Fruit fly (Drosophila melanogaster) whole organism, embryonic: ENCODE measurements around the gene cv-c.

Experiments used
- Atf-2 ChIP-seq: fragments of 200-800 bp; sonication (Bioruptor generic); optimal IDR thresholded peaks from 2 replicates; lab custom pipeline; 2016; ENCODE audit warnings: missing biosample characterization, missing genetic modification characterization
- CG10431 ChIP-seq: fragments of 200-800 bp; sonication (Bioruptor generic); optimal IDR thresholded peaks from 3 replicates; lab custom pipeline; 2018; ENCODE audit warnings: missing biosample characterization, mild to moderate bottlenecking, missing genetic modification characterization
- CG10654 ChIP-seq: fragments of 200-800 bp; sonication (Bioruptor generic); optimal IDR thresholded peaks from 2 replicates; lab custom pipeline; 2016; ENCODE audit warnings: missing biosample characterization, missing genetic modification characterization
- CG11504 ChIP-seq: fragments of 200-800 bp; sonication (Bioruptor generic); optimal IDR thresholded peaks from 3 replicates; lab custom pipeline; 2019; ENCODE audit warnings: missing biosample characterization, mild to moderate bottlenecking, missing genetic modification characterization, moderate library complexity
- CG13775 ChIP-seq: fragments of 200-800 bp; sonication (Bioruptor generic); optimal IDR thresholded peaks from 3 replicates; lab custom pipeline; 2017; ENCODE audit warnings: missing biosample characterization, mild to moderate bottlenecking, missing genetic modification characterization
- CG14441 ChIP-seq: fragments of 200-800 bp; sonication (Bioruptor generic); IDR thresholded peaks from 2 replicates; pipeline ENCODE4 v1.3.6; 2022; ENCODE audit warnings: missing biosample characterization, missing genetic modification characterization
- CG15073 ChIP-seq: fragments of 200-800 bp; sonication (Bioruptor generic); optimal IDR thresholded peaks from 2 replicates; lab custom pipeline; 2016; ENCODE audit warnings: missing biosample characterization, missing genetic modification characterization
- CG16779 ChIP-seq: fragments of 200-800 bp; sonication (Bioruptor generic); IDR thresholded peaks from 2 replicates; pipeline ENCODE4 v1.3.6; 2022; ENCODE audit warnings: missing biosample characterization, missing genetic modification characterization
- CG16863 ChIP-seq: fragments of 200-800 bp; sonication (Bioruptor generic); optimal IDR thresholded peaks from 3 replicates; lab custom pipeline; 2016; ENCODE audit warnings: missing biosample characterization, missing genetic modification characterization
- CG2120 ChIP-seq: fragments of 200-800 bp; sonication (Bioruptor generic); optimal IDR thresholded peaks from 3 replicates; lab custom pipeline; 2016; ENCODE audit warnings: missing biosample characterization, missing genetic modification characterization
- CG2199 ChIP-seq: fragments of 200-800 bp; sonication (Bioruptor generic); IDR thresholded peaks from 3 replicates; pipeline ENCODE4 v1.3.6; 2022; ENCODE audit warnings: missing biosample characterization, missing genetic modification characterization
- CG31388 ChIP-seq: fragments of 200-800 bp; sonication (Bioruptor generic); optimal IDR thresholded peaks from 2 replicates; lab custom pipeline; 2016; ENCODE audit warnings: missing biosample characterization, missing genetic modification characterization
- CG3995 ChIP-seq: fragments of 200-800 bp; sonication (Bioruptor generic); optimal IDR thresholded peaks from 3 replicates; lab custom pipeline; 2016; ENCODE audit warnings: missing biosample characterization, missing genetic modification characterization
- CG42726 ChIP-seq: fragments of 200-800 bp; sonication (Bioruptor generic); IDR thresholded peaks from 2 replicates; pipeline ENCODE4 v1.3.6; 2022; ENCODE audit warnings: missing biosample characterization, missing genetic modification characterization; ENCODE audit not compliant: partially characterized antibody
- CG4282 ChIP-seq: fragments of 200-800 bp; sonication (Bioruptor generic); optimal IDR thresholded peaks from 2 replicates; lab custom pipeline; 2016; ENCODE audit warnings: missing biosample characterization, missing genetic modification characterization
- CG43689 ChIP-seq: fragments of 200-800 bp; sonication (Bioruptor generic); IDR thresholded peaks from 2 replicates; pipeline ENCODE4 v1.3.6; 2022; ENCODE audit warnings: missing biosample characterization, missing genetic modification characterization
- CG7786 ChIP-seq: fragments of 200-800 bp; sonication (Bioruptor generic); optimal IDR thresholded peaks from 2 replicates; lab custom pipeline; 2016; ENCODE audit warnings: missing biosample characterization, missing genetic modification characterization
- CG8281 ChIP-seq: fragments of 200-800 bp; sonication (Bioruptor generic); optimal IDR thresholded peaks from 2 replicates; lab custom pipeline; 2018; ENCODE audit warnings: missing biosample characterization, mild to moderate bottlenecking, missing genetic modification characterization, moderate library complexity
- CG8290 ChIP-seq, 3 experiments: fragments of 200-800 bp; sonication (Bioruptor generic); optimal IDR thresholded peaks; 2 replicates each; lab custom pipeline; 2016 to 2019; ENCODE audit warnings: missing biosample characterization in 3 of 3, missing genetic modification characterization in 3 of 3, mild to moderate bottlenecking in 2 of 3, moderate library complexity in 1 of 3
- CG9727 ChIP-seq: fragments of 200-800 bp; sonication (Bioruptor generic); optimal IDR thresholded peaks from 3 replicates; lab custom pipeline; 2017; ENCODE audit warnings: missing biosample characterization, mild to moderate bottlenecking, missing genetic modification characterization
- CG9797 ChIP-seq: fragments of 200-800 bp; sonication (Bioruptor generic); optimal IDR thresholded peaks from 3 replicates; lab custom pipeline; 2018; ENCODE audit warnings: missing biosample characterization, mild to moderate bottlenecking, missing genetic modification characterization
- CHES-1-like ChIP-seq: fragments of 200-800 bp; sonication (Bioruptor generic); optimal IDR thresholded peaks from 2 replicates; lab custom pipeline; 2016; ENCODE audit warnings: missing biosample characterization, missing genetic modification characterization
- Camta ChIP-seq: fragments of 200-800 bp; sonication (Bioruptor generic); optimal IDR thresholded peaks from 2 replicates; lab custom pipeline; 2016; ENCODE audit warnings: missing biosample characterization, missing genetic modification characterization
- CrebB ChIP-seq: fragments of 200-800 bp; sonication (Bioruptor generic); optimal IDR thresholded peaks from 3 replicates; lab custom pipeline; 2018; ENCODE audit warnings: missing biosample characterization, mild to moderate bottlenecking, missing genetic modification characterization
- Dad ChIP-seq: fragments of 200-800 bp; sonication (Bioruptor generic); optimal IDR thresholded peaks from 3 replicates; lab custom pipeline; 2016; ENCODE audit warnings: missing biosample characterization, missing genetic modification characterization
- Doc2 ChIP-seq: fragments of 200-800 bp; sonication (Bioruptor generic); IDR thresholded peaks from 2 replicates; pipeline ENCODE4 v1.3.6; 2022; ENCODE audit warnings: missing biosample characterization, missing genetic modification characterization
- Dp ChIP-seq: fragments of 200-800 bp; sonication (Bioruptor generic); optimal IDR thresholded peaks from 2 replicates; lab custom pipeline; 2018; ENCODE audit warnings: missing biosample characterization, mild to moderate bottlenecking, missing genetic modification characterization, moderate library complexity
- Drgx ChIP-seq: fragments of 200-800 bp; sonication (Bioruptor generic); IDR thresholded peaks from 2 replicates; pipeline ENCODE4 v1.3.6; 2022; ENCODE audit warnings: missing biosample characterization, missing genetic modification characterization
- E2f1 ChIP-seq: fragments of 200-800 bp; sonication (Bioruptor generic); IDR thresholded peaks from 2 replicates; pipeline ENCODE4 v1.3.6; 2022; ENCODE audit warnings: missing biosample characterization, missing genetic modification characterization
- Trl ChIP-seq, 3 experiments: fragments of >200 bp in 2 of 3; fragments of 200-800 bp in 1 of 3; sonication (Bioruptor generic) in 1 of 3; optimal IDR thresholded peaks; 2 replicates in 1 of 3; 3 replicates in 2 of 3; lab custom pipeline; 2016 to 2017; ENCODE audit warnings: missing biosample characterization in 1 of 3, missing genetic modification characterization in 1 of 3
- az2 ChIP-seq: fragments of 200-800 bp; sonication (Bioruptor generic); optimal IDR thresholded peaks from 3 replicates; lab custom pipeline; 2016; ENCODE audit warnings: missing biosample characterization, missing genetic modification characterization
- chinmo ChIP-seq: fragments of 200-800 bp; sonication (Bioruptor generic); IDR thresholded peaks from 4 replicates; pipeline ENCODE4 v1.3.6; 2022; ENCODE audit warnings: missing biosample characterization, missing genetic modification characterization; ENCODE audit not compliant: partially characterized antibody
- corto ChIP-seq: fragments of 200-800 bp; sonication (Bioruptor generic); optimal IDR thresholded peaks from 2 replicates; lab custom pipeline; 2016; ENCODE audit warnings: missing biosample characterization, mild to moderate bottlenecking, missing genetic modification characterization, moderate library complexity
- crp ChIP-seq, 2 experiments: fragments of 200-800 bp; sonication (Bioruptor generic); optimal IDR thresholded peaks; 2 replicates in 1 of 2; 3 replicates in 1 of 2; lab custom pipeline; 2017; ENCODE audit warnings: missing biosample characterization in 2 of 2, missing genetic modification characterization in 2 of 2, mild to moderate bottlenecking in 1 of 2, moderate library complexity in 1 of 2
- disco-r ChIP-seq: fragments of 200-800 bp; sonication (Bioruptor generic); optimal IDR thresholded peaks from 2 replicates; lab custom pipeline; 2016; ENCODE audit warnings: missing biosample characterization, missing genetic modification characterization
- fd3F ChIP-seq: fragments of 200-800 bp; sonication (Bioruptor generic); optimal IDR thresholded peaks from 2 replicates; lab custom pipeline; 2018; ENCODE audit warnings: missing biosample characterization, mild to moderate bottlenecking, missing genetic modification characterization, moderate library complexity
- fu2 ChIP-seq: fragments of 200-800 bp; sonication (Bioruptor generic); optimal IDR thresholded peaks from 2 replicates; lab custom pipeline; 2016; ENCODE audit warnings: missing biosample characterization, missing genetic modification characterization
- gce ChIP-seq: fragments of 200-800 bp; sonication (Bioruptor generic); IDR thresholded peaks from 3 replicates; pipeline ENCODE4 v1.3.6; 2022; ENCODE audit warnings: missing biosample characterization, missing genetic modification characterization
- gsb ChIP-seq: fragments of 200-800 bp; sonication (Bioruptor generic); IDR thresholded peaks from 2 replicates; pipeline ENCODE4 v1.3.6; 2022; ENCODE audit warnings: missing biosample characterization, missing genetic modification characterization
- kni ChIP-seq: fragments of 200-800 bp; sonication (Bioruptor generic); optimal IDR thresholded peaks from 3 replicates; lab custom pipeline; 2017; ENCODE audit warnings: mild to moderate bottlenecking, missing biosample characterization, missing genetic modification reagents, missing genetic modification characterization
- nmo ChIP-seq: fragments of 200-800 bp; sonication (Bioruptor generic); optimal IDR thresholded peaks from 2 replicates; lab custom pipeline; 2018; ENCODE audit warnings: missing biosample characterization, mild to moderate bottlenecking, missing genetic modification characterization, moderate library complexity
- peb ChIP-seq: fragments of 200-800 bp; sonication (Bioruptor generic); IDR thresholded peaks from 2 replicates; pipeline ENCODE4 v1.3.6; 2022; ENCODE audit warnings: missing biosample characterization, missing genetic modification characterization
- ro ChIP-seq: fragments of 200-800 bp; sonication (Bioruptor generic); IDR thresholded peaks from 2 replicates; pipeline ENCODE4 v1.3.6; 2022; ENCODE audit warnings: missing biosample characterization, missing genetic modification characterization
- seq ChIP-seq: fragments of 200-800 bp; sonication (Bioruptor generic); IDR thresholded peaks from 2 replicates; pipeline ENCODE4 v1.3.6; 2022; ENCODE audit warnings: missing biosample characterization, missing genetic modification characterization
- tgo ChIP-seq: fragments of 200-800 bp; sonication (Bioruptor generic); IDR thresholded peaks from 3 replicates; pipeline ENCODE4 v1.3.6; 2022; ENCODE audit warnings: missing biosample characterization, missing genetic modification characterization
- unc-4 ChIP-seq: fragments of 200-800 bp; sonication (Bioruptor generic); IDR thresholded peaks from 2 replicates; pipeline ENCODE4 v1.3.6; 2022; ENCODE audit warnings: missing biosample characterization, missing genetic modification characterization; ENCODE audit not compliant: partially characterized antibody
- wor ChIP-seq: fragments of 200-800 bp; sonication (Bioruptor generic); IDR thresholded peaks from 2 replicates; pipeline ENCODE4 v1.3.6; 2022; ENCODE audit warnings: missing biosample characterization, missing genetic modification characterization
- zfh1 ChIP-seq: fragments of 200-800 bp; sonication (Bioruptor generic); IDR thresholded peaks from 3 replicates; pipeline ENCODE4 v1.3.6; 2022; ENCODE audit warnings: missing biosample characterization, missing genetic modification characterization

The cv-c gene

dm6 chr3R:14373192-14373827, 108.2 kb downstream of the cv-c start (continued):
- peak; percentile 92 for TF ChIP-seq CG9727
- peak; percentile 61 for TF ChIP-seq Doc2 (GFP tag; lab: Robert Waterston, UW)
- no peak for TF ChIP-seq kni (GFP tag; lab: Kevin White, UChicago)
- peak; percentile 97 for TF ChIP-seq CG16863 (GFP tag; lab: Kevin White, UChicago)
- peak; percentile 98 for TF ChIP-seq Drgx
- TF ChIP-seq Atf-2 (GFP tag; lab: Kevin White, UChicago): peak; percentile 95
- peak; percentile 85 for TF ChIP-seq disco-r (GFP tag; lab: Kevin White, UChicago)
- peak; percentile 74 for TF ChIP-seq CG10431 (GFP tag; lab: Kevin White, UChicago)
- TF ChIP-seq gsb: no peak; the same call in 1 of the 2 replicates
- peak; percentile 95 for TF ChIP-seq CHES-1-like
- 0 out of 2 replicates have a peak, but pooled peaks have one; percentile 57 for TF ChIP-seq CG16779
- peak; percentile 53 for TF ChIP-seq CG31388 (GFP tag; lab: Kevin White, UChicago)
- peak; percentile 44 to 51 for TF ChIP-seq Trl (optimal IDR thresholded peaks at IDR 0.05; lab: Kevin White, UChicago)
- TF ChIP-seq Trl (GFP tag; optimal IDR thresholded peaks at IDR 0.05; lab: Kevin White, UChicago): peak; percentile 94
- TF ChIP-seq CG8290 (GFP tag; optimal IDR thresholded peaks at IDR 0.05; lab: Kevin White, UChicago): peak; percentile 91
- TF ChIP-seq CG8290 (tag; optimal IDR thresholded peaks at IDR 0.05; lab: Kevin White, UChicago): peak; percentile 52 to 96
- TF ChIP-seq Dad: peak; percentile 78
- peak; percentile 74; the same call in 2 of the 3 replicates for TF ChIP-seq gce (GFP tag; lab: Robert Waterston, UW)
- TF ChIP-seq nmo (GFP tag; lab: Kevin White, UChicago): peak; percentile 97
- peak; percentile 89 for TF ChIP-seq fd3F (GFP tag; lab: Kevin White, UChicago)
- TF ChIP-seq CG9797: no peak
- peak; percentile 77 for TF ChIP-seq E2f1 (GFP tag; lab: Robert Waterston, UW)
- peak; percentile 97 for TF ChIP-seq az2 (GFP tag; lab: Kevin White, UChicago)
- TF ChIP-seq CrebB (tag; lab: Kevin White, UChicago): peak; percentile 88
- peak in 1 of 2 experiments; percentile 64 for TF ChIP-seq crp (GFP tag; optimal IDR thresholded peaks at IDR 0.05; lab: Kevin White, UChicago)
- TF ChIP-seq CG3995 (GFP tag; lab: Kevin White, UChicago): peak; percentile 20
- peak; percentile 98 for TF ChIP-seq seq (GFP tag; lab: Robert Waterston, UW)
- peak; percentile 81 for TF ChIP-seq CG15073
- TF ChIP-seq CG8281 (tag; lab: Kevin White, UChicago): peak; percentile 63
- peak; percentile 93 for TF ChIP-seq fu2 (GFP tag; lab: Kevin White, UChicago)
- peak; percentile 94 for TF ChIP-seq CG2120 (GFP tag; lab: Kevin White, UChicago)
- peak; percentile 92 for TF ChIP-seq CG14441 (GFP tag; lab: Robert Waterston, UW)
- TF ChIP-seq tgo (GFP tag; lab: Robert Waterston, UW): peak; percentile 91
- no peak for TF ChIP-seq Dp (GFP tag; lab: Kevin White, UChicago)
- TF ChIP-seq CG4282 (GFP tag; lab: Kevin White, UChicago): peak; percentile 95
- TF ChIP-seq Camta (GFP tag; lab: Kevin White, UChicago): peak; percentile 97
- TF ChIP-seq CG7786 (GFP tag; lab: Kevin White, UChicago): peak; percentile 97
- TF ChIP-seq CG10654: peak; percentile 85
- TF ChIP-seq peb (GFP tag; lab: Robert Waterston, UW): peak; percentile 82

- TF ChIP-seq wor (GFP tag; lab: Robert Waterston, UW) (no peak), ro (GFP tag; lab: Robert Waterston, UW) (no peak), unc-4 (GFP tag; lab: Robert Waterston, UW) (no peak), CG43689 (GFP tag; lab: Robert Waterston, UW) (no peak), corto (GFP tag; lab: Kevin White, UChicago) (no peak), zfh1 (GFP tag; lab: Robert Waterston, UW) (0 out of 3 replicates have a peak, but pooled peaks have one; percentile 6), CG11504 (tag; lab: Kevin White, UChicago) (peak; percentile 99), CG42726 (GFP tag; lab: Robert Waterston, UW) (no peak), CG2199 (GFP tag; lab: Robert Waterston, UW) (peak; percentile 96), CG13775 (no peak), chinmo (GFP tag; lab: Robert Waterston, UW) (0 out of 4 replicates have a peak, but pooled peaks have one; percentile 31)
- TF ChIP-seq, all 482 proteins: peak for 4
These were observed 108.7 kb downstream of the cv-c start, which contains the start of gene NK7.1 for dm6 chr3R:14372815-14373191. NK7.1 (minus strand) TSS chr3R:14372951.
